Worm (Caenorhabditis elegans) whole organism, L4/young adult: Measurements from ENCODE around the gene D2063.1.

Experiments
- dao-5 ChIP-seq: sonication (generic microtip); optimal IDR thresholded peaks from 2 replicates; lab custom pipeline; 2016; ENCODE audit warnings: missing genotype, missing genetic modification characterization, moderate library complexity, missing compliant biosample characterization
- him-1 ChIP-seq: sonication (generic microtip); optimal IDR thresholded peaks from 2 replicates; lab custom pipeline; 2016; ENCODE audit warnings: missing genotype, missing genetic modification reagents, missing genetic modification characterization, missing compliant biosample characterization

ce11 chrV:4319867-4320266, 7.1 kb upstream of the D2063.1 start, which contains the start of gene ZC132.9:
- no peak for TF ChIP-seq him-1
- TF ChIP-seq dao-5 (tag; lab: Kevin White, UChicago) = no peak
